Worm (Caenorhabditis elegans) whole organism, L2 larva: ENCODE measurements around the gene ant-1.3.

Experiments used
- F13H6.1 ChIP-seq: sonication (generic microtip); optimal IDR thresholded peaks from 2 replicates; lab custom pipeline; 2016; ENCODE audit warnings: missing genetic modification characterization, missing compliant biosample characterization
- R02D3.7 ChIP-seq: fragments of 150-350 bp; optimal IDR thresholded peaks from 2 replicates; lab custom pipeline; 2014; ENCODE audit warnings: missing biosample characterization, missing genetic modification characterization
- Y55F3AM.14 ChIP-seq: fragments of 200-800 bp; sonication (Bioruptor generic); optimal IDR thresholded peaks from 2 replicates; lab custom pipeline; 2018; ENCODE audit warnings: mild to moderate bottlenecking, missing genetic modification characterization, missing compliant biosample characterization
- ZK546.5 ChIP-seq: sonication (generic microtip); optimal IDR thresholded peaks from 2 replicates; lab custom pipeline; 2017; ENCODE audit warnings: missing biosample characterization, missing genetic modification characterization
- alr-1 ChIP-seq: fragments of 150-350 bp; optimal IDR thresholded peaks from 2 replicates; lab custom pipeline; 2014; ENCODE audit warnings: missing biosample characterization, missing genetic modification characterization
- aly-2 ChIP-seq: fragments of 150-350 bp; optimal IDR thresholded peaks from 2 replicates; lab custom pipeline; 2014; ENCODE audit warnings: missing biosample characterization, missing genetic modification characterization
- blmp-1 ChIP-seq: sonication (generic microtip); optimal IDR thresholded peaks from 2 replicates; lab custom pipeline; 2017; ENCODE audit warnings: missing genetic modification characterization, mild to moderate bottlenecking, missing compliant biosample characterization, antibody characterized with exemption, moderate library complexity; ENCODE audit not compliant: insufficient read depth
- ceh-16 ChIP-seq: fragments of 150-350 bp; optimal IDR thresholded peaks from 2 replicates; lab custom pipeline; 2014; ENCODE audit warnings: missing biosample characterization, missing genetic modification characterization
- ceh-82 ChIP-seq: fragments of 150-350 bp; optimal IDR thresholded peaks from 2 replicates; lab custom pipeline; 2014; ENCODE audit warnings: missing biosample characterization, missing genetic modification characterization
- crh-2 ChIP-seq: sonication (generic microtip); optimal IDR thresholded peaks from 2 replicates; lab custom pipeline; 2017; ENCODE audit warnings: missing biosample characterization, missing genetic modification characterization
- dmd-4 ChIP-seq: sonication (generic microtip); optimal IDR thresholded peaks from 2 replicates; lab custom pipeline; 2017; ENCODE audit warnings: missing biosample characterization, missing genetic modification characterization
- egl-27 ChIP-seq: sonication (generic microtip); optimal IDR thresholded peaks from 3 replicates; lab custom pipeline; 2017; ENCODE audit warnings: missing biosample characterization, missing genetic modification reagents, missing genetic modification characterization
- elt-1 ChIP-seq: fragments of 150-350 bp; optimal IDR thresholded peaks from 2 replicates; lab custom pipeline; 2014; ENCODE audit warnings: missing biosample characterization, missing genetic modification characterization
- fos-1 ChIP-seq: fragments of 150-350 bp; optimal IDR thresholded peaks from 2 replicates; lab custom pipeline; 2014; ENCODE audit warnings: missing biosample characterization, missing genetic modification characterization
- gmeb-1 ChIP-seq: fragments of 150-350 bp; optimal IDR thresholded peaks from 2 replicates; lab custom pipeline; 2014; ENCODE audit warnings: missing biosample characterization, missing genetic modification characterization
- lin-11 ChIP-seq: fragments of 150-350 bp; sonication (generic microtip); optimal IDR thresholded peaks from 2 replicates; lab custom pipeline; 2014; ENCODE audit warnings: missing biosample characterization, missing genetic modification characterization, inconsistent platforms, mixed read lengths
- lin-13 ChIP-seq: fragments of 150-350 bp; optimal IDR thresholded peaks from 2 replicates; lab custom pipeline; 2014; ENCODE audit warnings: missing biosample characterization, missing genetic modification reagents, missing genetic modification characterization
- lin-39 ChIP-seq: fragments of 150-350 bp; optimal IDR thresholded peaks from 2 replicates; lab custom pipeline; 2014; ENCODE audit warnings: missing biosample characterization, missing genetic modification reagents, missing genetic modification characterization
- lsy-2 ChIP-seq, 2 experiments: fragments of 150-350 bp in 1 of 2; sonication (generic microtip) in 1 of 2; optimal IDR thresholded peaks; 2 replicates each; lab custom pipeline; 2014 to 2017; ENCODE audit warnings: missing biosample characterization in 2 of 2, missing genetic modification characterization in 2 of 2
- mab-5 ChIP-seq: fragments of 150-350 bp; optimal IDR thresholded peaks from 2 replicates; lab custom pipeline; 2014; ENCODE audit warnings: missing biosample characterization, missing genetic modification characterization
- mbf-1 ChIP-seq: sonication (generic microtip); optimal IDR thresholded peaks from 2 replicates; lab custom pipeline; 2017; ENCODE audit warnings: missing biosample characterization, missing genetic modification characterization
- mdl-1 ChIP-seq, 2 experiments: fragments of 150-350 bp in 1 of 2; sonication (generic microtip) in 1 of 2; optimal IDR thresholded peaks; 2 replicates each; lab custom pipeline; 2017; ENCODE audit warnings: missing biosample characterization in 2 of 2, missing genetic modification characterization in 2 of 2
- nhr-10 ChIP-seq: sonication (generic microtip); optimal IDR thresholded peaks from 2 replicates; lab custom pipeline; 2017; ENCODE audit warnings: missing biosample characterization, missing genetic modification characterization
- nhr-11 ChIP-seq: fragments of 150-350 bp; optimal IDR thresholded peaks from 2 replicates; lab custom pipeline; 2014; ENCODE audit warnings: missing biosample characterization, missing genetic modification characterization
- nhr-12 ChIP-seq: fragments of 150-350 bp; optimal IDR thresholded peaks from 2 replicates; lab custom pipeline; 2014; ENCODE audit warnings: missing biosample characterization, missing genetic modification characterization
- nhr-129 ChIP-seq: fragments of 150-350 bp; optimal IDR thresholded peaks from 2 replicates; lab custom pipeline; 2014; ENCODE audit warnings: missing biosample characterization, missing genetic modification characterization
- nhr-21 ChIP-seq: fragments of 150-350 bp; optimal IDR thresholded peaks from 2 replicates; lab custom pipeline; 2014; ENCODE audit warnings: missing biosample characterization, missing genetic modification characterization
- nhr-23 ChIP-seq: fragments of 150-350 bp; optimal IDR thresholded peaks from 2 replicates; lab custom pipeline; 2014; ENCODE audit warnings: missing biosample characterization, missing genetic modification reagents, missing genetic modification characterization
- nhr-237 ChIP-seq: fragments of 150-350 bp; optimal IDR thresholded peaks from 2 replicates; lab custom pipeline; 2014; ENCODE audit warnings: missing biosample characterization, missing genetic modification characterization
- nhr-25 ChIP-seq: fragments of 150-350 bp; sonication (generic microtip); optimal IDR thresholded peaks from 3 replicates; lab custom pipeline; 2014; ENCODE audit warnings: missing biosample characterization, missing genetic modification characterization
- nhr-6 ChIP-seq: fragments of 150-350 bp; optimal IDR thresholded peaks from 2 replicates; lab custom pipeline; 2014; ENCODE audit warnings: missing biosample characterization, missing genetic modification characterization
- peb-1 ChIP-seq: fragments of 150-350 bp; optimal IDR thresholded peaks from 2 replicates; lab custom pipeline; 2014; ENCODE audit warnings: missing biosample characterization, missing genetic modification characterization
- skn-1 ChIP-seq: sonication (generic microtip); optimal IDR thresholded peaks from 2 replicates; lab custom pipeline; 2017; ENCODE audit warnings: missing biosample characterization, missing genetic modification characterization
- sma-3 ChIP-seq: sonication (generic microtip); optimal IDR thresholded peaks from 2 replicates; lab custom pipeline; 2016; ENCODE audit warnings: missing genetic modification reagents, missing genetic modification characterization, missing compliant biosample characterization
- sma-9 ChIP-seq, 2 experiments: fragments of 150-350 bp in 1 of 2; sonication (generic microtip) in 1 of 2; optimal IDR thresholded peaks; 2 replicates each; lab custom pipeline; 2014 to 2016; ENCODE audit warnings: missing genetic modification characterization in 2 of 2, mild to moderate bottlenecking in 1 of 2, missing biosample characterization in 1 of 2, missing compliant biosample characterization in 1 of 2, missing genetic modification reagents in 1 of 2, moderate library complexity in 1 of 2
- snpc-4 ChIP-seq: fragments of 150-350 bp; optimal IDR thresholded peaks from 2 replicates; lab custom pipeline; 2014; ENCODE audit warnings: missing biosample characterization, missing genetic modification characterization
- unc-62 ChIP-seq: fragments of 150-350 bp; optimal IDR thresholded peaks from 2 replicates; lab custom pipeline; 2014; ENCODE audit warnings: missing biosample characterization, missing genetic modification reagents, missing genetic modification characterization
- ztf-1 ChIP-seq: fragments of 200-800 bp; sonication (Bioruptor generic); conservative IDR thresholded peaks from 2 replicates; pipeline ENCODE4 v1.3.6; 2022; ENCODE audit warnings: missing genetic modification characterization, missing compliant biosample characterization
- ztf-11 ChIP-seq: sonication (generic microtip); optimal IDR thresholded peaks from 2 replicates; lab custom pipeline; 2017; ENCODE audit warnings: missing biosample characterization, missing genetic modification characterization

The ant-1.3 gene

DNA sequence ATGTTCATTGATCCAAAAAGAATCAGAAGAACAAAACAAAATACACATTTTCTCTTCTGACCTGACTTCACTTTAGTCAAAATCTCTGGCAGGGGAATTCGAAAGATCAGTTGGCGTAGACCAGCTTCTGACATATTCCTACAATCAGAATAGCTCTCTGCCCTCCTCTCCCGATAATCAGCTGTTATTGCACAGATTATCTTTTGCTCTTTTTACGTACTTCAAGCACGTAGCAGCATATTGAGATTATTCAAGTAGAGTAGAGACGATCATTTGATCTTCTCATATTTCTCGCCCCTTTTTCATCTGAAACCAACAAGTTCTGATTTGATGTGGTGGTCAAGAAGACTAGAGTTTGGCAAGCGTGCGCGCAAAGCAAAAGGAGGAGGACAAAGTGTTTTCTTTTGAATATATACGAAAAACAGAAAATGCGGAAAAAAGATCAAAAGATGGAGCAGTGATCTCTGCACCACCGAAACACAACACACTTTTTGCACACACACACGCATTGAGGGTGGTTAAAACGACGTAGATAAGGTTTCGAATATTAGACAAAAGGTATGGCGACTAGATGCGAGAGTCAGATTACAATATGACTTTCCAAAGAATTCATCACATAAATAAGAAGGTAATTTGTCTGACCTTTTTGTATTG, 35.3 kb downstream of the ant-1.3 start:
- TF ChIP-seq lin-13 (GFP tag; lab: Kevin White, UChicago) (no peak), R02D3.7 (no peak), ztf-1 (GFP tag; lab: Robert Waterston, UW) (no peak), elt-1 (tag; lab: Kevin White, UChicago) (peak; percentile 48), alr-1 (no peak), mdl-1 (tag; optimal IDR thresholded peaks at IDR 0.05; lab: Kevin White, UChicago) (peak in 1 of 2 experiments; percentile 30), sma-9 (GFP tag; optimal IDR thresholded peaks at IDR 0.05; lab: Kevin White, UChicago) (peak; percentile 60), sma-9 (tag; optimal IDR thresholded peaks at IDR 0.05; lab: Kevin White, UChicago) (no peak), peb-1 (tag; lab: Kevin White, UChicago) (no peak), fos-1 (tag; lab: Kevin White, UChicago) (peak; percentile 25), nhr-237 (tag; lab: Kevin White, UChicago) (no peak), nhr-10 (tag; lab: Kevin White, UChicago) (no peak), nhr-6 (tag; lab: Kevin White, UChicago) (no peak), lin-39 (tag; lab: Kevin White, UChicago) (no peak), nhr-11 (no peak), ZK546.5 (tag; lab: Kevin White, UChicago) (no peak), crh-2 (tag; lab: Kevin White, UChicago) (peak; percentile 71), lin-11 (tag; lab: Kevin White, UChicago) (no peak)
- TF ChIP-seq, all 48 proteins: peak for 5

DNA sequence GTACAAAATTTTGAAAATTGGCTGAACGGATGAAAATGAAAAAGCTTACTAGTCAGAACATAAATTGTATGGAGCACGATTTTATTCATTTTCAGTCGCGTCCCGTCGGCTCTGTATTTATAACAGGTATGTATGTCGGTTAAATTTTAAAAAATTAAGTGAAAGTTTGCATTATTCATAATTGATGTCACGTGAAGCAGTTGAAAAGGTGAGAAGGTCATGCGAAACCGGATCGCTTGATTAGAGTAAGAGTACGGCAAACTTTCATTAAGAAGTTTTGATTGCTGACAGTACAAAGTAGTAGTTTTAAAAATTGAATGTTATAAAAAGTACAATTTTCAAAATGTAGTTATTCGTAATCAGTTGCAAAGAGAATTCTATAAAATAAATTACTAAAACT, 35.9 kb downstream of the ant-1.3 start:
- TF ChIP-seq dmd-4 (tag; lab: Kevin White, UChicago) (no peak), nhr-21 (tag; lab: Kevin White, UChicago) (no peak), blmp-1 (tag; lab: Kevin White, UChicago) (peak; percentile 81), nhr-25 (tag; lab: Kevin White, UChicago) (peak; percentile 41), sma-9 (GFP tag; optimal IDR thresholded peaks at IDR 0.05; lab: Kevin White, UChicago) (peak; percentile 32), sma-9 (tag; optimal IDR thresholded peaks at IDR 0.05; lab: Kevin White, UChicago) (no peak)

DNA sequence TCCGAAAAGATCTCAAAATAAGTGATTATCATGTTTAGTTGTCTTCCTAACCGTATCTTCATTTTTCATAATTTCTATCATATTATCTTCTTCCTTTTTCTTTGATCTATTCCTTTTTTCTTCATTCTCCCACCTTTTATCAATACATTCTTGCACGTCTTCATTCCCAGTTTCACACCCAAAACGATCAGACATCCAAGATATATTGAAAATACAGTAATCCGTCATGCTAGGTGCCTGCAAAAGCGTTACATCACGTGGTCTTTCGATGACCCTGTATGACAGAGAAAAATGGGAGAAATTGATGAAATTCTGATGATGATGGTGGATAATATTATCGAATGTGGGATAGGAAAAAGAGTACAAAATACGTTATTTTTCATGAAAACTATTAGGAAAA, 36.7 kb downstream of the ant-1.3 start:
- TF ChIP-seq F13H6.1 (no peak), crh-2 (tag; lab: Kevin White, UChicago) (peak; percentile 13), snpc-4 (tag; lab: Kevin White, UChicago) (no peak), fos-1 (tag; lab: Kevin White, UChicago) (peak; percentile 39), elt-1 (tag; lab: Kevin White, UChicago) (no peak), ceh-82 (tag; lab: Kevin White, UChicago) (no peak), egl-27 (tag; lab: Kevin White, UChicago) (no peak), aly-2 (tag; lab: Kevin White, UChicago) (no peak), Y55F3AM.14 (GFP tag; lab: Kevin White, UChicago) (peak; percentile 8), nhr-21 (tag; lab: Kevin White, UChicago) (peak; percentile 92), lsy-2 (tag; optimal IDR thresholded peaks at IDR 0.05; lab: Kevin White, UChicago) (peak in 1 of 2 experiments; percentile 81), ztf-11 (no peak), lin-13 (GFP tag; lab: Kevin White, UChicago) (no peak), nhr-25 (tag; lab: Kevin White, UChicago) (peak; percentile 73), blmp-1 (tag; lab: Kevin White, UChicago) (peak; percentile 34), gmeb-1 (tag; lab: Kevin White, UChicago) (peak; percentile 44), skn-1 (tag; lab: Kevin White, UChicago) (no peak), mab-5 (tag; lab: Kevin White, UChicago) (no peak), nhr-129 (tag; lab: Kevin White, UChicago) (peak; percentile 45), sma-9 (GFP tag; optimal IDR thresholded peaks at IDR 0.05; lab: Kevin White, UChicago) (peak; percentile 92), sma-9 (tag; optimal IDR thresholded peaks at IDR 0.05; lab: Kevin White, UChicago) (no peak), mdl-1 (tag; optimal IDR thresholded peaks at IDR 0.05; lab: Kevin White, UChicago) (peak in 1 of 2 experiments; percentile 41), mbf-1 (tag; lab: Kevin White, UChicago) (no peak), nhr-12 (no peak), nhr-23 (no peak), sma-3 (peak; percentile 84), unc-62 (GFP tag; lab: Kevin White, UChicago) (no peak), nhr-11 (no peak), ceh-16 (tag; lab: Kevin White, UChicago) (no peak)
